Fruit fly (Drosophila melanogaster) whole organism, embryonic: ENCODE data around the gene SKIP.

ENCODE experiments used
- Awh ChIP-seq: fragments of 200-800 bp; sonication (Bioruptor generic); IDR thresholded peaks from 2 replicates; pipeline ENCODE4, ENCODE4 v1.3.6; 2022; ENCODE audit warnings: missing biosample characterization, missing genetic modification characterization
- CG10543 ChIP-seq: fragments of 200-800 bp; sonication (Bioruptor generic); optimal IDR thresholded peaks from 3 replicates; lab custom pipeline; 2017; ENCODE audit warnings: missing biosample characterization, mild to moderate bottlenecking, missing genetic modification characterization, moderate library complexity
- CG10565 ChIP-seq: fragments of 200-800 bp; sonication (Bioruptor generic); optimal IDR thresholded peaks from 3 replicates; lab custom pipeline; 2016; ENCODE audit warnings: missing biosample characterization, mild to moderate bottlenecking, missing genetic modification characterization
- CG11247 ChIP-seq: fragments of 200-800 bp; sonication (Bioruptor generic); IDR thresholded peaks from 2 replicates; pipeline ENCODE4 v1.3.6; 2022; ENCODE audit warnings: missing biosample characterization, missing genetic modification characterization
- CG12659 ChIP-seq: fragments of 200-800 bp; sonication (Bioruptor generic); optimal IDR thresholded peaks from 3 replicates; lab custom pipeline; 2017; ENCODE audit warnings: mild to moderate bottlenecking, missing biosample characterization, missing genetic modification reagents, missing genetic modification characterization
- CG12744 ChIP-seq: fragments of 200-800 bp; sonication (Bioruptor generic); optimal IDR thresholded peaks from 2 replicates; lab custom pipeline; 2016; ENCODE audit warnings: missing biosample characterization, missing genetic modification characterization
- CG13287 ChIP-seq: fragments of 200-800 bp; sonication (Bioruptor generic); IDR thresholded peaks from 2 replicates; pipeline ENCODE4 v1.3.6; 2022; ENCODE audit warnings: missing biosample characterization, missing genetic modification characterization; ENCODE audit not compliant: partially characterized antibody
- CG14667 ChIP-seq: fragments of 200-800 bp; sonication (Bioruptor generic); IDR thresholded peaks from 2 replicates; pipeline ENCODE4 v1.3.6; 2022; ENCODE audit warnings: missing biosample characterization, missing genetic modification characterization
- CG1529 ChIP-seq: fragments of 200-800 bp; sonication (Bioruptor generic); optimal IDR thresholded peaks from 3 replicates; lab custom pipeline; 2018; ENCODE audit warnings: missing biosample characterization, missing genetic modification characterization
- CG17361 ChIP-seq: fragments of 200-800 bp; sonication (Bioruptor generic); IDR thresholded peaks from 3 replicates; pipeline ENCODE4 v1.3.6; 2022; ENCODE audit warnings: missing biosample characterization, missing genetic modification characterization
- CG2875 ChIP-seq: fragments of 200-800 bp; sonication (Bioruptor generic); optimal IDR thresholded peaks from 2 replicates; lab custom pipeline; 2017; ENCODE audit warnings: missing biosample characterization, mild to moderate bottlenecking, missing genetic modification characterization, missing genetic modification reagents
- CG4360 ChIP-seq: fragments of 200-800 bp; sonication (Bioruptor generic); IDR thresholded peaks from 2 replicates; pipeline ENCODE4 v1.3.6; 2022; ENCODE audit warnings: missing biosample characterization, missing genetic modification characterization
- CG7839 ChIP-seq: fragments of 200-800 bp; sonication (Bioruptor generic); optimal IDR thresholded peaks from 3 replicates; lab custom pipeline; 2018; ENCODE audit warnings: missing biosample characterization, mild to moderate bottlenecking, missing genetic modification characterization, moderate library complexity
- CG8765 ChIP-seq: fragments of 200-800 bp; sonication (Bioruptor generic); IDR thresholded peaks from 2 replicates; pipeline ENCODE4 v1.3.6; 2022; ENCODE audit warnings: missing biosample characterization, missing genetic modification characterization
- CG9932 ChIP-seq: fragments of 200-800 bp; sonication (Bioruptor generic); IDR thresholded peaks from 2 replicates; pipeline ENCODE4 v1.3.6; 2022; ENCODE audit warnings: missing biosample characterization, missing genetic modification characterization
- Dek ChIP-seq: fragments of 200-800 bp; sonication (Bioruptor generic); optimal IDR thresholded peaks from 3 replicates; lab custom pipeline; 2019; ENCODE audit warnings: missing biosample characterization, mild to moderate bottlenecking, missing genetic modification characterization, moderate library complexity
- Dip2 ChIP-seq: fragments of 200-800 bp; sonication (Bioruptor generic); IDR thresholded peaks from 2 replicates; pipeline ENCODE4 v1.3.6; 2022; ENCODE audit warnings: missing biosample characterization, missing genetic modification characterization
- Drgx ChIP-seq: fragments of 200-800 bp; sonication (Bioruptor generic); IDR thresholded peaks from 2 replicates; pipeline ENCODE4 v1.3.6; 2022; ENCODE audit warnings: missing biosample characterization, missing genetic modification characterization
- Elba2 ChIP-seq: fragments of 200-800 bp; sonication (Bioruptor generic); optimal IDR thresholded peaks from 3 replicates; lab custom pipeline; 2016; ENCODE audit warnings: missing biosample characterization, missing genetic modification characterization
- HmgZ ChIP-seq: fragments of 200-800 bp; sonication (Bioruptor generic); optimal IDR thresholded peaks from 2 replicates; lab custom pipeline; 2018; ENCODE audit warnings: missing biosample characterization, mild to moderate bottlenecking, missing genetic modification characterization
- Hr3 ChIP-seq: fragments of 200-800 bp; sonication (Bioruptor generic); optimal IDR thresholded peaks from 3 replicates; lab custom pipeline; 2016; ENCODE audit warnings: missing biosample characterization, missing genetic modification characterization
- Hr39 ChIP-seq: fragments of >200 bp; optimal IDR thresholded peaks from 2 replicates; lab custom pipeline; 2017
- MESR4 ChIP-seq: fragments of 200-800 bp; sonication (Bioruptor generic); optimal IDR thresholded peaks from 2 replicates; lab custom pipeline; 2018; ENCODE audit warnings: missing biosample characterization, mild to moderate bottlenecking, missing genetic modification characterization, moderate library complexity
- Meics ChIP-seq: fragments of 200-800 bp; sonication (Bioruptor generic); optimal IDR thresholded peaks from 2 replicates; lab custom pipeline; 2017; ENCODE audit warnings: missing biosample characterization, mild to moderate bottlenecking, missing genetic modification characterization
- Nf-YA ChIP-seq: fragments of 200-800 bp; sonication (Bioruptor generic); IDR thresholded peaks from 2 replicates; pipeline ENCODE4 v1.3.6; 2022; ENCODE audit warnings: missing biosample characterization, missing genetic modification characterization
- Nf-YB ChIP-seq: fragments of 200-800 bp; sonication (Bioruptor generic); optimal IDR thresholded peaks from 3 replicates; lab custom pipeline; 2019; ENCODE audit warnings: missing biosample characterization, mild to moderate bottlenecking, missing genetic modification characterization, moderate library complexity
- Nf-YC ChIP-seq: fragments of 200-800 bp; optimal IDR thresholded peaks from 3 replicates; lab custom pipeline; 2019; ENCODE audit warnings: missing biosample characterization, mild to moderate bottlenecking, missing genetic modification characterization, moderate library complexity
- Sry-δ ChIP-seq: fragments of 200-800 bp; sonication (Bioruptor generic); optimal IDR thresholded peaks from 2 replicates; lab custom pipeline; 2016; ENCODE audit warnings: missing biosample characterization, missing genetic modification characterization
- Taf1 ChIP-seq: fragments of 200-800 bp; sonication (Bioruptor generic); IDR thresholded peaks from 2 replicates; pipeline ENCODE4 v1.3.6; 2022; ENCODE audit warnings: missing biosample characterization, missing genetic modification characterization
- abd-A ChIP-seq: fragments of 200-800 bp; sonication (Bioruptor generic); optimal IDR thresholded peaks from 3 replicates; lab custom pipeline; 2019; ENCODE audit warnings: missing biosample characterization, mild to moderate bottlenecking, missing genetic modification characterization, moderate library complexity
- ap ChIP-seq: fragments of 200-800 bp; sonication (Bioruptor generic); IDR thresholded peaks from 2 replicates; pipeline ENCODE4 v1.3.6; 2022; ENCODE audit warnings: missing biosample characterization, missing genetic modification characterization
- bigmax ChIP-seq: fragments of 200-800 bp; sonication (Bioruptor generic); optimal IDR thresholded peaks from 2 replicates; lab custom pipeline; 2018; ENCODE audit warnings: missing biosample characterization, mild to moderate bottlenecking, missing genetic modification characterization
- btn ChIP-seq: fragments of 200-800 bp; sonication (Bioruptor generic); optimal IDR thresholded peaks from 2 replicates; lab custom pipeline; 2016; ENCODE audit warnings: missing biosample characterization, missing genetic modification characterization
- cas ChIP-seq: fragments of 200-800 bp; sonication (Bioruptor generic); IDR thresholded peaks from 2 replicates; pipeline ENCODE4 v1.3.6; 2022; ENCODE audit warnings: missing biosample characterization, missing genetic modification characterization
- chn ChIP-seq: fragments of 200-800 bp; sonication (Bioruptor generic); optimal IDR thresholded peaks from 2 replicates; lab custom pipeline; 2016; ENCODE audit warnings: missing biosample characterization, missing genetic modification characterization
- cwo ChIP-seq: fragments of 200-800 bp; sonication (Bioruptor generic); optimal IDR thresholded peaks from 3 replicates; lab custom pipeline; 2017; ENCODE audit warnings: missing biosample characterization, missing genetic modification characterization, mild to moderate bottlenecking, moderate library complexity, missing genetic modification reagents
- disco-r ChIP-seq: fragments of 200-800 bp; sonication (Bioruptor generic); optimal IDR thresholded peaks from 2 replicates; lab custom pipeline; 2016; ENCODE audit warnings: missing biosample characterization, missing genetic modification characterization
- dmrt11E ChIP-seq: fragments of 200-800 bp; sonication (Bioruptor generic); optimal IDR thresholded peaks from 3 replicates; lab custom pipeline; 2018; ENCODE audit warnings: missing biosample characterization, mild to moderate bottlenecking, missing genetic modification characterization, moderate library complexity
- dpn ChIP-seq, 2 experiments: fragments of 200-800 bp; sonication (Bioruptor generic); optimal IDR thresholded peaks; 3 replicates each; lab custom pipeline; 2016; ENCODE audit warnings: missing biosample characterization in 2 of 2, missing genetic modification characterization in 2 of 2
- ftz-f1 ChIP-seq: fragments of 200-800 bp; sonication (Bioruptor generic); optimal IDR thresholded peaks from 2 replicates; lab custom pipeline; 2016; ENCODE audit warnings: missing biosample characterization, missing genetic modification characterization
- gfzf ChIP-seq: fragments of 200-800 bp; sonication (Bioruptor generic); optimal IDR thresholded peaks from 2 replicates; lab custom pipeline; 2016; ENCODE audit warnings: missing biosample characterization, mild to moderate bottlenecking, missing genetic modification characterization, moderate library complexity
- insv ChIP-seq, 2 experiments: fragments of 200-800 bp; sonication (Bioruptor generic); optimal IDR thresholded peaks; 3 replicates each; lab custom pipeline; 2016 to 2018; ENCODE audit warnings: missing biosample characterization in 2 of 2, missing genetic modification characterization in 2 of 2
- inv ChIP-seq: fragments of 200-800 bp; sonication (Bioruptor generic); IDR thresholded peaks from 2 replicates; pipeline ENCODE4 v1.3.6; 2022; ENCODE audit warnings: missing biosample characterization, missing genetic modification characterization; ENCODE audit not compliant: partially characterized antibody
- lov ChIP-seq, 2 experiments: fragments of 200-800 bp in 1 of 2; fragments of >200 bp in 1 of 2; sonication (Bioruptor generic) in 1 of 2; IDR thresholded peaks in 1 of 2; optimal IDR thresholded peaks in 1 of 2; 2 replicates in 1 of 2; 3 replicates in 1 of 2; pipeline versions ENCODE4 v1.3.6 to Lab custom; 2017 to 2022; ENCODE audit warnings: missing biosample characterization in 1 of 2, missing genetic modification characterization in 1 of 2
- nerfin-1 ChIP-seq: fragments of 200-800 bp; sonication (Bioruptor generic); optimal IDR thresholded peaks from 3 replicates; lab custom pipeline; 2019; ENCODE audit warnings: missing biosample characterization, mild to moderate bottlenecking, missing genetic modification characterization, moderate library complexity
- nmo ChIP-seq: fragments of 200-800 bp; sonication (Bioruptor generic); optimal IDR thresholded peaks from 2 replicates; lab custom pipeline; 2018; ENCODE audit warnings: missing biosample characterization, mild to moderate bottlenecking, missing genetic modification characterization, moderate library complexity
- pho ChIP-seq: fragments of 200-800 bp; sonication (Bioruptor generic); optimal IDR thresholded peaks from 2 replicates; lab custom pipeline; 2016; ENCODE audit warnings: missing biosample characterization, missing genetic modification characterization
- pum ChIP-seq: fragments of 200-800 bp; sonication (Bioruptor generic); optimal IDR thresholded peaks from 2 replicates; lab custom pipeline; 2016; ENCODE audit warnings: missing biosample characterization, missing genetic modification characterization
- wor ChIP-seq: fragments of 200-800 bp; sonication (Bioruptor generic); IDR thresholded peaks from 2 replicates; pipeline ENCODE4 v1.3.6; 2022; ENCODE audit warnings: missing biosample characterization, missing genetic modification characterization

SKIP gene

dm6 chr3R:22172454-22173413 is 39.1 kb downstream of the SKIP start (continued):
- no peak for TF ChIP-seq dmrt11E (tag; lab: Kevin White, UChicago)
- no peak for TF ChIP-seq lov (optimal IDR thresholded peaks at IDR 0.05; lab: Kevin White, UChicago)
- no peak for TF ChIP-seq lov (GFP tag; IDR thresholded peaks at IDR 0.05; lab: Robert Waterston, UW)
- no peak for TF ChIP-seq CG13287
- no peak for TF ChIP-seq Sry-δ (GFP tag; lab: Kevin White, UChicago)
- no peak for TF ChIP-seq CG9932
- peak; percentile 26 for TF ChIP-seq CG7839
- no peak for TF ChIP-seq btn (GFP tag; lab: Kevin White, UChicago)
- no peak for TF ChIP-seq Dek (tag; lab: Kevin White, UChicago)
- TF ChIP-seq abd-A (tag; lab: Kevin White, UChicago), result no peak
- no peak for TF ChIP-seq ftz-f1 (GFP tag; lab: Kevin White, UChicago)
- no peak for TF ChIP-seq dpn (GFP tag; optimal IDR thresholded peaks at IDR 0.05; lab: Kevin White, UChicago)
- no peak for TF ChIP-seq CG2875 (GFP tag; lab: Kevin White, UChicago)
- no peak for TF ChIP-seq pho (GFP tag; lab: Kevin White, UChicago)
- no peak for TF ChIP-seq CG11247
- no peak for TF ChIP-seq Hr39
- no peak for TF ChIP-seq gfzf (GFP tag; lab: Kevin White, UChicago)
- no peak for TF ChIP-seq CG4360 (GFP tag; lab: Robert Waterston, UW)
- no peak for TF ChIP-seq Elba2 (GFP tag; lab: Kevin White, UChicago)
- no peak for TF ChIP-seq CG12659
- TF ChIP-seq disco-r (GFP tag; lab: Kevin White, UChicago), result no peak
- no peak for TF ChIP-seq cwo (GFP tag; lab: Kevin White, UChicago)
- no peak for TF ChIP-seq Dip2 (GFP tag; lab: Robert Waterston, UW)
- no peak for TF ChIP-seq CG12744 (GFP tag; lab: Kevin White, UChicago)
- TF ChIP-seq nmo (GFP tag; lab: Kevin White, UChicago), result no peak
- TF ChIP-seq CG14667 (GFP tag; lab: Robert Waterston, UW), result no peak
- no peak for TF ChIP-seq CG1529
- no peak for TF ChIP-seq Meics (GFP tag; lab: Kevin White, UChicago)
- no peak for TF ChIP-seq CG8765 (GFP tag; lab: Robert Waterston, UW)
- no peak for TF ChIP-seq cas (GFP tag; lab: Robert Waterston, UW)
- TF ChIP-seq wor, result no peak
- TF ChIP-seq Drgx (GFP tag; lab: Robert Waterston, UW), result no peak
- no peak for TF ChIP-seq ap
- no peak for TF ChIP-seq MESR4 (GFP tag; lab: Kevin White, UChicago)
- no peak for TF ChIP-seq Nf-YC (tag; lab: Kevin White, UChicago)
- no peak for TF ChIP-seq insv (GFP tag; optimal IDR thresholded peaks at IDR 0.05; lab: Kevin White, UChicago)
- TF ChIP-seq CG10543 (GFP tag; lab: Kevin White, UChicago), result no peak
- no peak for TF ChIP-seq Taf1
- no peak for TF ChIP-seq inv
- no peak for TF ChIP-seq pum (GFP tag; lab: Kevin White, UChicago)
- TF ChIP-seq CG17361, result peak; percentile 63; the same call in 2 of the 3 replicates
- TF ChIP-seq Awh (GFP tag; lab: Robert Waterston, UW), result no peak
- TF ChIP-seq Nf-YA (GFP tag; lab: Robert Waterston, UW), result no peak
- no peak for TF ChIP-seq Hr3 (GFP tag; lab: Kevin White, UChicago)
- no peak for TF ChIP-seq chn (GFP tag; lab: Kevin White, UChicago)
- no peak for TF ChIP-seq Nf-YB (GFP tag; lab: Kevin White, UChicago)
- no peak for TF ChIP-seq HmgZ (tag; lab: Kevin White, UChicago)
- no peak for TF ChIP-seq nerfin-1 (tag; lab: Kevin White, UChicago)
- no peak for TF ChIP-seq CG10565 (GFP tag; lab: Kevin White, UChicago)
- no peak for TF ChIP-seq bigmax (GFP tag; lab: Kevin White, UChicago)
